Worm (Caenorhabditis elegans): Measurements from ENCODE around the gene msp-152.
"Not testable (repeated sequence)": the region's sequence is repeated elsewhere in the genome, so short reads cannot be mapped to it uniquely, and the experiment has no call there.

The msp-152 gene

DNA sequence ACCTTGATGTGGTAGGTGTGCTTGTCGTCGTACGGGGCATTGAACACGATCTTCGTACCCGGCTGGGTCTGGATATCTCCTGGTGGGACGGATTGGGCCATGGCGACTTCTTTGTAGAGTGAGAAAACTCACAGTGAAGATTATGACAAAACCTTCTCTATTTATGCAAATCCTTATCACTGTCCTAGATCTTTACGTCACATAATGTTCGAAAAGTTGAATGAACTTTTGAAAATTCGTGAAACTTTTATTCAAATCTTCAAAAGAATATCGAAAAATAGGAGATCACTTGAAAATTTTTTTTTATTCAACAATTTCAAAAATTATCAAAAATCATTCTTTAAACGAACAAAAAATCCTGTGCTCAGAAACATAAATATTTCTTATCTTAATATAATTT, 40.2 kb upstream of the msp-152 start, which contains the start of gene msp-33:
TSS of gene msp-33 (minus strand) at position 101 of the 400 bp plus-strand sequence.
- no peak for TF ChIP-seq ZK546.5 (tag; optimal IDR thresholded peaks at IDR 0.05)
- TF ChIP-seq dmd-4 (tag; optimal IDR thresholded peaks at IDR 0.05), result no peak
- TF ChIP-seq nhr-6 (tag; optimal IDR thresholded peaks at IDR 0.05), result no peak
- TF ChIP-seq snpc-4 (tag; optimal IDR thresholded peaks at IDR 0.05), result no peak
- no peak for TF ChIP-seq aly-2 (tag; optimal IDR thresholded peaks at IDR 0.05)
- TF ChIP-seq fos-1 (tag; optimal IDR thresholded peaks at IDR 0.05), result no peak
- no peak for TF ChIP-seq nhr-25 (tag; optimal IDR thresholded peaks at IDR 0.05)
- TF ChIP-seq elt-3 (tag; optimal IDR thresholded peaks at IDR 0.05), result no peak
- TF ChIP-seq unc-39 (tag; optimal IDR thresholded peaks at IDR 0.05), result no peak
- no peak for TF ChIP-seq zag-1 (tag; optimal IDR thresholded peaks at IDR 0.05)
- TF ChIP-seq gmeb-1 (tag; optimal IDR thresholded peaks at IDR 0.05), result no peak

DNA sequence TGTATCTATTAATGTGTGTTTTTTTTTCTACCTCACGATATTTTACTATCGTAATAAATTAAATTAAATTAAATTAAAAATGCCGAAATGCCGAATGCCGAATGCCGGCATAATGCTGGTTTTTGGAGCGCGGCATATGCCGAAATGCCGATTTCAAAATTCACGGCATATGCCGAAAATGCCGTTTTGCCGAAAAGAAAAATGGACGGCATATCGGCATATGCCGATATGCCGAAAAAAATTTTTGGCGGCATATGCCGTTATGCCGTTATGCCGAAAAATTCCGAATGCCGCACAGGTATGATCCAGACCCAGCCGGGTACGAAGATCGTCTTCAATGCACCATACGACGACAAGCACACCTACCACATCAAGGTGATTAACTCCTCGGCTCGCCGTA, 34.3 kb upstream of the msp-152 start, which contains the start of gene msp-32:
TSS of gene msp-32 (plus strand) at position 301 of the 400 bp plus-strand sequence.
- not testable (repeated sequence) for TF ChIP-seq F13H6.1, nhr-129, crh-2 (tag; optimal IDR thresholded peaks at IDR 0.05)

DNA sequence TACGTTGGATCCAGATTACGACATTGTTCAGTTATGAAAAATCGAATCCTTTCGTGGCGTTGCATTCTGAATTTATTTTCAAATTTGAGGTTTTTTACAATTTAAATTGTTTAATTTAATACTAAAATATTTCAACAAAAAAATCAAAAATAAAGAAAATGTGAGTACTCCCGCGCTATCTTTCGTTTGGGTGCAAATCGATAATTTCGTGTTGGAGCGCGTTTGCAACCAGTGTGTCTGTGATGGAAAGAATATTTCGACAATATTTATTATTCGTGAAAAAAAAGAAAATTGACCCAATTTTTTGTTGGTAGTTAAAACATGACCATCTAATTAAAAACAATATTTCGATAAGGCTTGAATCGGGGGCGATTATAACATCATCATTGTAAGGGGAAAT, 30.8 kb upstream of the msp-152 start, which contains the start of gene R05F9.9:
TSS of gene R05F9.9 (minus strand) at position 66 of the 400 bp plus-strand sequence.
- TF ChIP-seq nhr-12 (tag; optimal IDR thresholded peaks at IDR 0.05) (no peak), F13H6.1 (tag; optimal IDR thresholded peaks at IDR 0.05) (no peak), peb-1 (tag; optimal IDR thresholded peaks at IDR 0.05) (no peak), aly-2 (tag; optimal IDR thresholded peaks at IDR 0.05) (no peak), lsy-2 (tag; optimal IDR thresholded peaks at IDR 0.05) (peak in 1 of 2 experiments; percentile 74), lin-13 (GFP tag; optimal IDR thresholded peaks at IDR 0.05) (peak; percentile 16), alr-1 (tag; optimal IDR thresholded peaks at IDR 0.05) (no peak), nhr-10 (tag; optimal IDR thresholded peaks at IDR 0.05) (no peak), gmeb-1 (tag; optimal IDR thresholded peaks at IDR 0.05) (peak; percentile 15), ama-1 (optimal IDR thresholded peaks at IDR 0.05) (peak; percentile 62), zag-1 (tag; optimal IDR thresholded peaks at IDR 0.05) (no peak), ZK546.5 (tag; optimal IDR thresholded peaks at IDR 0.05) (no peak), nhr-237 (tag; optimal IDR thresholded peaks at IDR 0.05) (no peak), crh-2 (tag; optimal IDR thresholded peaks at IDR 0.05) (peak; percentile 72), ztf-4 (tag; optimal IDR thresholded peaks at IDR 0.05) (peak; percentile 82), sma-9 (GFP tag; optimal IDR thresholded peaks at IDR 0.05) (no peak), sma-9 (tag; optimal IDR thresholded peaks at IDR 0.05) (no peak), unc-55 (GFP tag; optimal IDR thresholded peaks at IDR 0.05) (peak; percentile 70), C34F6.9 (tag; optimal IDR thresholded peaks at IDR 0.05) (peak; percentile 67), nhr-129 (tag; optimal IDR thresholded peaks at IDR 0.05) (peak; percentile 2), nhr-77 (tag; optimal IDR thresholded peaks at IDR 0.05) (no peak)

DNA sequence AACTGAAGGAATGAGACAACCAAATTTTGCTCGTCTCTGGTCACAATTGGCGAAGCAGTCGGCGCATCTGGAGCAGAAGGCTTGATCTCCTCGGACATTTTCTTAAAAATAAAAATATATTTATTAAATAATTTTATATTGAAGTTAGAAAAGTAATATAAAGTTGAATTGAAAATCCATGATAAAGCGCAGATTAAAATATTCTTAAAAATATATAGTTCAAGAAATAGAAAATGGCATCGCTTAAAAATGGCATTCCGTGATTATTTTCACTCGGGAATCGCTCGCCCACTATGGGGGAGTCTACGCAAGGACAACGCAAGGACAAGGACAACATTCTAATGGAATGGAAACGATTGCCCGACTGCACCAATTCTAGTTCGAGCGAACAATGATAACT, 29.1 kb upstream of the msp-152 start, which contains the start of gene sgt-1:
TSS of gene sgt-1 (minus strand) at position 101 of the 400 bp plus-strand sequence.
- not testable (repeated sequence) for TF ChIP-seq mab-5 (tag; optimal IDR thresholded peaks at IDR 0.05); blmp-1 (tag; optimal IDR thresholded peaks at IDR 0.05; ENCODE audit: insufficient read depth); nhr-21 (tag; optimal IDR thresholded peaks at IDR 0.05)

- TF ChIP-seq dmd-4 (tag; optimal IDR thresholded peaks at IDR 0.05), result no peak
- TF ChIP-seq mbf-1 (tag; optimal IDR thresholded peaks at IDR 0.05), result no peak
- TF ChIP-seq nhr-6 (tag; optimal IDR thresholded peaks at IDR 0.05), result peak; percentile 6
- TF ChIP-seq snpc-4 (tag; optimal IDR thresholded peaks at IDR 0.05), result peak; percentile 64
- no peak for TF ChIP-seq nhr-12 (tag; optimal IDR thresholded peaks at IDR 0.05)
- peak; percentile 87 for TF ChIP-seq crh-2 (tag; optimal IDR thresholded peaks at IDR 0.05)
- TF ChIP-seq ZK546.5 (tag; optimal IDR thresholded peaks at IDR 0.05), result no peak
- no peak for TF ChIP-seq aly-2 (tag; optimal IDR thresholded peaks at IDR 0.05)
- no peak for TF ChIP-seq peb-1 (tag; optimal IDR thresholded peaks at IDR 0.05)
- peak in 1 of 2 experiments; percentile 83 for TF ChIP-seq lsy-2 (tag; optimal IDR thresholded peaks at IDR 0.05)
- TF ChIP-seq nhr-10 (tag; optimal IDR thresholded peaks at IDR 0.05), result no peak
- TF ChIP-seq alr-1 (tag; optimal IDR thresholded peaks at IDR 0.05), result no peak
- TF ChIP-seq zag-1 (tag; optimal IDR thresholded peaks at IDR 0.05), result peak; percentile 51
- no peak for TF ChIP-seq nhr-23 (tag; optimal IDR thresholded peaks at IDR 0.05)
- no peak for TF ChIP-seq ztf-1 (GFP tag; conservative IDR thresholded peaks at IDR 0.05)
- no peak for TF ChIP-seq nhr-237 (tag; optimal IDR thresholded peaks at IDR 0.05)
- no peak for TF ChIP-seq unc-62 (GFP tag; optimal IDR thresholded peaks at IDR 0.05)
- no peak for TF ChIP-seq ztf-11 (tag; optimal IDR thresholded peaks at IDR 0.05)
- TF ChIP-seq F13H6.1 (tag; optimal IDR thresholded peaks at IDR 0.05), result peak; percentile 76
- TF ChIP-seq blmp-1 (tag; optimal IDR thresholded peaks at IDR 0.05; ENCODE audit: insufficient read depth), result no peak
- TF ChIP-seq skn-1 (tag; optimal IDR thresholded peaks at IDR 0.05), result no peak
- TF ChIP-seq ceh-16 (tag; optimal IDR thresholded peaks at IDR 0.05), result no peak
- peak; percentile 59 for TF ChIP-seq ama-1 (optimal IDR thresholded peaks at IDR 0.05)
- TF ChIP-seq C34F6.9 (tag; optimal IDR thresholded peaks at IDR 0.05), result peak; percentile 92
- peak; percentile 38 to 59 for TF ChIP-seq mdl-1 (tag; optimal IDR thresholded peaks at IDR 0.05)
- TF ChIP-seq lin-13 (GFP tag; optimal IDR thresholded peaks at IDR 0.05), result peak; percentile 58
- TF ChIP-seq Y55F3AM.14 (GFP tag; optimal IDR thresholded peaks at IDR 0.05), result no peak
- TF ChIP-seq unc-39 (tag; optimal IDR thresholded peaks at IDR 0.05), result no peak
- TF ChIP-seq nhr-11 (tag; optimal IDR thresholded peaks at IDR 0.05), result no peak
- TF ChIP-seq nhr-25 (tag; optimal IDR thresholded peaks at IDR 0.05), result peak; percentile 69
- TF ChIP-seq elt-3 (tag; optimal IDR thresholded peaks at IDR 0.05), result no peak
- TF ChIP-seq fos-1 (tag; optimal IDR thresholded peaks at IDR 0.05), result peak; percentile 71
- TF ChIP-seq lin-11 (tag; optimal IDR thresholded peaks at IDR 0.05), result peak; percentile 41
- no peak for TF ChIP-seq nhr-77 (tag; optimal IDR thresholded peaks at IDR 0.05)
These were observed 28.6 kb upstream of the msp-152 start for ce11 chrII:4904277-4904676.
